Fruit fly (Drosophila melanogaster) whole organism, pupa: ENCODE data around the gene CG31817.

Source experiments
- CG10348 ChIP-seq: fragments of 200-800 bp; sonication (Bioruptor generic); IDR thresholded peaks from 2 replicates; pipeline ENCODE4 v1.3.6; 2022; ENCODE audit warnings: missing biosample characterization, missing genetic modification characterization
- CG12605 ChIP-seq: fragments of 200-800 bp; sonication (Bioruptor generic); IDR thresholded peaks from 2 replicates; pipeline ENCODE4 v1.3.6; 2022; ENCODE audit warnings: missing biosample characterization, missing genetic modification characterization
- CG13204 ChIP-seq: fragments of 200-800 bp; sonication (Bioruptor generic); optimal IDR thresholded peaks from 2 replicates; lab custom pipeline; 2018; ENCODE audit warnings: missing biosample characterization, mild to moderate bottlenecking, missing genetic modification characterization, moderate library complexity
- CG14655 ChIP-seq: fragments of 200-800 bp; sonication (Bioruptor generic); optimal IDR thresholded peaks from 3 replicates; lab custom pipeline; 2017; ENCODE audit warnings: mild to moderate bottlenecking, missing biosample characterization, missing genetic modification reagents, missing genetic modification characterization
- CG15710 ChIP-seq: fragments of 200-800 bp; sonication (Bioruptor generic); optimal IDR thresholded peaks from 2 replicates; lab custom pipeline; 2018; ENCODE audit warnings: missing biosample characterization, mild to moderate bottlenecking, missing genetic modification characterization, moderate library complexity
- CG17806 ChIP-seq: fragments of 200-800 bp; sonication (Bioruptor generic); optimal IDR thresholded peaks from 2 replicates; lab custom pipeline; 2018; ENCODE audit warnings: missing biosample characterization, mild to moderate bottlenecking, missing genetic modification characterization, moderate library complexity
- CG32121 ChIP-seq: fragments of 200-800 bp; sonication (Bioruptor generic); IDR thresholded peaks from 2 replicates; pipeline ENCODE4 v1.3.6; 2022; ENCODE audit warnings: missing biosample characterization, missing genetic modification characterization
- CG34367 ChIP-seq: fragments of 200-800 bp; sonication (Bioruptor generic); optimal IDR thresholded peaks from 2 replicates; lab custom pipeline; 2018; ENCODE audit warnings: missing biosample characterization, mild to moderate bottlenecking, missing genetic modification characterization
- CG4496 ChIP-seq: fragments of 200-800 bp; sonication (Bioruptor generic); IDR thresholded peaks from 3 replicates; pipeline ENCODE4 v1.3.6; 2022; ENCODE audit warnings: missing biosample characterization, missing genetic modification characterization
- CG8159 ChIP-seq: fragments of 200-800 bp; sonication (Bioruptor generic); optimal IDR thresholded peaks from 3 replicates; lab custom pipeline; 2018; ENCODE audit warnings: missing biosample characterization, mild to moderate bottlenecking, missing genetic modification characterization, moderate library complexity
- CG8301 ChIP-seq: fragments of 200-800 bp; sonication (Bioruptor generic); optimal IDR thresholded peaks from 2 replicates; lab custom pipeline; 2018; ENCODE audit warnings: missing biosample characterization, mild to moderate bottlenecking, missing genetic modification characterization
- CG9948 ChIP-seq: fragments of 200-800 bp; sonication (Bioruptor generic); optimal IDR thresholded peaks from 2 replicates; lab custom pipeline; 2018; ENCODE audit warnings: missing biosample characterization, mild to moderate bottlenecking, missing genetic modification characterization, moderate library complexity
- D1 ChIP-seq: fragments of 200-800 bp; sonication (Bioruptor generic); optimal IDR thresholded peaks from 2 replicates; lab custom pipeline; 2018; ENCODE audit warnings: missing biosample characterization, mild to moderate bottlenecking, missing genetic modification characterization, moderate library complexity
- EcR ChIP-seq: fragments of 200-800 bp; sonication (Bioruptor generic); optimal IDR thresholded peaks from 3 replicates; lab custom pipeline; 2019; ENCODE audit warnings: missing biosample characterization, missing genetic modification characterization, mild to moderate bottlenecking, moderate library complexity, missing genetic modification reagents
- Ets98B ChIP-seq: fragments of 200-800 bp; sonication (Bioruptor generic); IDR thresholded peaks from 2 replicates; pipeline ENCODE4 v1.3.6; 2022; ENCODE audit warnings: missing biosample characterization, missing genetic modification characterization
- Pif1A ChIP-seq: fragments of 200-800 bp; sonication (Bioruptor generic); optimal IDR thresholded peaks from 3 replicates; lab custom pipeline; 2016; ENCODE audit warnings: missing biosample characterization, missing genetic modification characterization
- Pif1B ChIP-seq: fragments of 200-800 bp; sonication (Bioruptor generic); optimal IDR thresholded peaks from 3 replicates; lab custom pipeline; 2016; ENCODE audit warnings: missing biosample characterization, missing genetic modification characterization
- Snoo ChIP-seq: fragments of 200-800 bp; sonication (Bioruptor generic); optimal IDR thresholded peaks from 3 replicates; lab custom pipeline; 2017; ENCODE audit warnings: missing biosample characterization, mild to moderate bottlenecking, missing genetic modification characterization, inconsistent platforms
- fd96Ca ChIP-seq: fragments of 200-800 bp; sonication (Bioruptor generic); IDR thresholded peaks from 3 replicates; pipeline ENCODE4 v1.3.6; 2022; ENCODE audit warnings: missing biosample characterization, missing genetic modification characterization
- gl ChIP-seq: fragments of 200-800 bp; sonication (Bioruptor generic); optimal IDR thresholded peaks from 2 replicates; lab custom pipeline; 2018; ENCODE audit warnings: missing biosample characterization, mild to moderate bottlenecking, missing genetic modification characterization
- rn ChIP-seq: fragments of 200-800 bp; sonication (Bioruptor generic); IDR thresholded peaks from 2 replicates; pipeline ENCODE4 v1.3.6; 2022; ENCODE audit warnings: missing biosample characterization, missing genetic modification characterization

Gene CG31817

DNA sequence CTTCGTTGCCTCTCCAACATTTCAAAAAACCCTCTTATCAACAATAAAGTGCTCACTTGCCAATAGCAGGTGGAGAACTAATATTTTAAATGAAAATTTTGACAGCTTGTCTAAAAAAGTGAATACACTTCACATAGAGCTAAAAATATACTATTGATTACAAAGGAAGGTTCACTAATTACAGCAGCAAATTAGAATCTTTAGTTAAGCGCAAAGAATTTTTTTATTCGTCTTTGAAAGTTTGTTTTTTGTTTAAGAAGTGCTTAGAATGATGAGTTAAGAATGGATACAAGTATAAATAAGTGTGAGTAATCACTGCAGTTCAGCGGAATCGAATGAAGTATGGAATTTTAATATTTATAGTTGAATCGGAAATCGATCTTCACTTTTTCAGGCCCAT lies 4.5 kb upstream of the CG31817 start, which contains the start of gene CG44405:
Gene CG44405, minus strand, starts transcription at position 101 of the 400 bp plus-strand sequence.
- TF ChIP-seq CG14655 (GFP tag; lab: Kevin White, UChicago) (no peak), CG17806 (tag; lab: Kevin White, UChicago) (no peak), CG8301 (tag; lab: Kevin White, UChicago) (no peak), CG12605 (GFP tag; lab: Robert Waterston, UW) (no peak), CG8159 (tag; lab: Kevin White, UChicago) (no peak)

DNA sequence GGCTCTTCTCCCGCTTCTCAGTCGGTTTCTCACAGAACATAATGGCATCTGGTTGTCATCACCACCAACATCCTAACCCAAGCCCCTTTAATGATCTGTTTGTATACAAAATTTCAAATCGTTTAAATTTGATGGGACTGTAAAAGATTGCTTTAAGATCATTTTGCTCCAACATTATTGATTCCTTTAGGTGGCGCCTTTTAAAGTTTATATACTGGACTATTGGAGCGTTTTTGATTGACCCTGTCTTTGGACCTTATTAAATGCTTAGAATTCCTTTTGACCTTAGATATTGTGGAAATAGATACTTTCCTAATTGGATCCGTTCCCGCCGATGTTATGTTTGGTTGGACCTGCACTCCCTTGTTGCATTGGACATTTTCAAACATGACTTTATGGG lies 2.6 kb upstream of the CG31817 start, which contains the start of gene CG42266:
Gene CG42266, minus strand, starts transcription at position 101 of the 400 bp plus-strand sequence.
- TF ChIP-seq CG8301 (tag; lab: Kevin White, UChicago) (no peak), fd96Ca (GFP tag; lab: Robert Waterston, UW) (no peak), CG12605 (GFP tag; lab: Robert Waterston, UW) (no peak), Snoo (tag; lab: Kevin White, UChicago) (no peak), CG14655 (GFP tag; lab: Kevin White, UChicago) (no peak), EcR (GFP tag; lab: Kevin White, UChicago) (no peak), Pif1B (no peak), CG10348 (GFP tag; lab: Robert Waterston, UW) (no peak), rn (no peak), Pif1A (GFP tag; lab: Kevin White, UChicago) (no peak), CG17806 (tag; lab: Kevin White, UChicago) (no peak), CG32121 (GFP tag; lab: Robert Waterston, UW) (no peak), CG8159 (tag; lab: Kevin White, UChicago) (no peak), gl (tag; lab: Kevin White, UChicago) (no peak), CG4496 (GFP tag; lab: Robert Waterston, UW) (no peak), CG34367 (tag; lab: Kevin White, UChicago) (no peak), Ets98B (GFP tag; lab: Robert Waterston, UW) (no peak)

DNA sequence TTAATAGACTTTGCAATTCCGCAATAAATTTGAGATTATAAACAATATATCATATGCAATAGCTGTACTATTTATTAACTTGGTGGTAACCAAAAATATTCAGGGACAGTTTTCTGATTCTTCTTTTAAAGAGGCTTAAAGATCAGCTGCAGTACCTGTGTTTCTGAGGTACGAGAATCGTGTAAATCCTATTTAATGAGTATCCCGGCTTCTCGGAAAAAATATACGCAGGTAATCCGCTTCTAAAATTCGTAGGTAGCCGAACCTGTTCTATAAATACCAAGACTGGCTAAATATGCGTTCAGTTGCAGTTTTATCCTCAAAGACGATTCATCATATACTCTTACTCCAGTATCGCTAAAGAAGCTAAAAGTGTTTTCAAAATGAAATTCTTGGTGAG lies 8.1 kb downstream of the CG31817 start, which contains the start of gene CG4440:
Gene CG4440, plus strand, starts transcription at position 301 of the 400 bp plus-strand sequence.
- TF ChIP-seq D1 (no peak), CG15710 (tag; lab: Kevin White, UChicago) (no peak), CG32121 (GFP tag; lab: Robert Waterston, UW) (no peak), CG4496 (GFP tag; lab: Robert Waterston, UW) (no peak), CG8301 (tag; lab: Kevin White, UChicago) (no peak), rn (no peak), CG34367 (tag; lab: Kevin White, UChicago) (no peak), Snoo (tag; lab: Kevin White, UChicago) (no peak), CG8159 (tag; lab: Kevin White, UChicago) (no peak), CG12605 (GFP tag; lab: Robert Waterston, UW) (no peak), Pif1B (no peak), CG13204 (GFP tag; lab: Kevin White, UChicago) (no peak), CG17806 (tag; lab: Kevin White, UChicago) (no peak), gl (tag; lab: Kevin White, UChicago) (no peak), fd96Ca (GFP tag; lab: Robert Waterston, UW) (no peak), Ets98B (GFP tag; lab: Robert Waterston, UW) (no peak), EcR (GFP tag; lab: Kevin White, UChicago) (no peak), CG14655 (GFP tag; lab: Kevin White, UChicago) (no peak), CG10348 (GFP tag; lab: Robert Waterston, UW) (no peak), CG9948 (no peak)
- TF ChIP-seq, all 21 proteins: peak for 0

DNA sequence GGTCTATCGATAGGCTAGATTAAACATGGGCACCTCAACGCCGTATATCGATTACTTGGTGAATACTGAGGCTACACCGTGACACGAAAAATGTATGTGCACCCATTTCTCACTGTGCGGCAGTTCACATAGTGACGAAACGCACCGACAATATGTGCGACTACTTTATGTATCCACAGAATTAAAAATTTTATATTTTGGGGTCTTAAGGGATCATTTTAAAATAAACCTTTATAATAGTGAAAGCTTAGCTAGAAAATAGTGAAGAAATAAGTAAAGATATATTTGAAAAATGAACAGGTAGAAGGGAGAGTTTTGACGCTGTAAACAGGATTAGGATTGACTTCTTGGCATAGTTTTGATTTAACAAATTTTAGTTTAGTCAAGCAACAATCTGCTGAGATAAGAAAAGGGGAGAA lies 8.6 kb downstream of the CG31817 start, which contains the start of gene mRpL4:
Gene mRpL4, minus strand, starts transcription at position 31 of the 419 bp plus-strand sequence.
- TF ChIP-seq CG32121 (GFP tag; lab: Robert Waterston, UW) (peak; percentile 27; the same call in 1 of the 2 replicates), D1 (peak; percentile 71), EcR (GFP tag; lab: Kevin White, UChicago) (no peak), CG8301 (tag; lab: Kevin White, UChicago) (no peak), fd96Ca (GFP tag; lab: Robert Waterston, UW) (no peak), CG34367 (tag; lab: Kevin White, UChicago) (no peak), Snoo (tag; lab: Kevin White, UChicago) (peak; percentile 14), Pif1B (no peak), CG15710 (tag; lab: Kevin White, UChicago) (no peak)

dm6 chr2L:16326892-16327291 lies 10.8 kb downstream of the CG31817 start, which contains the start of gene CG4278:
Gene CG4278, plus strand, starts transcription at chr2L:16327069.
- TF ChIP-seq CG8159 (tag; lab: Kevin White, UChicago) (no peak), D1 (peak; percentile 79)

- TF ChIP-seq CG13204 (GFP tag; lab: Kevin White, UChicago) (no peak), Pif1A (GFP tag; lab: Kevin White, UChicago) (peak; percentile 90), Snoo (tag; lab: Kevin White, UChicago) (peak; percentile 87), CG10348 (GFP tag; lab: Robert Waterston, UW) (peak; percentile 59), CG34367 (tag; lab: Kevin White, UChicago) (peak; percentile 79), CG12605 (GFP tag; lab: Robert Waterston, UW) (peak; percentile 79), fd96Ca (GFP tag; lab: Robert Waterston, UW) (peak; percentile 81; the same call in 2 of the 3 replicates), CG15710 (tag; lab: Kevin White, UChicago) (peak; percentile 84), Pif1B (peak; percentile 84), CG14655 (GFP tag; lab: Kevin White, UChicago) (peak; percentile 88), CG32121 (GFP tag; lab: Robert Waterston, UW) (peak; percentile 90), gl (tag; lab: Kevin White, UChicago) (peak; percentile 42), CG9948 (peak; percentile 87), D1 (peak; percentile 34), CG8159 (tag; lab: Kevin White, UChicago) (peak; percentile 90), CG8301 (tag; lab: Kevin White, UChicago) (peak; percentile 84), EcR (GFP tag; lab: Kevin White, UChicago) (peak; percentile 15), rn (peak; percentile 83), CG4496 (GFP tag; lab: Robert Waterston, UW) (peak; percentile 91), Ets98B (GFP tag; lab: Robert Waterston, UW) (peak; percentile 92), CG17806 (tag; lab: Kevin White, UChicago) (peak; percentile 91)
Measured at dm6 chr2L:16325515-16326257, 12.0 kb downstream of the CG31817 start, which contains the start of gene cact. Gene cact, minus strand, starts transcription at chr2L:16326207.
